Worm (Caenorhabditis elegans) whole organism, dauer: ENCODE data around the gene Y57E12AL.1.
"Not testable (repeated sequence)": the region's sequence is repeated elsewhere in the genome, so short reads cannot be mapped to it uniquely, and the experiment has no call there.

ENCODE experiments used
- unc-62 ChIP-seq: sonication (generic microtip); optimal IDR thresholded peaks from 2 replicates; lab custom pipeline; 2017; ENCODE audit warnings: missing biosample characterization, missing genetic modification reagents, missing genetic modification characterization

Gene Y57E12AL.1

ce11 chrV:7060396-7060795 lies at the start of gene Y57E12AL.1, which contains the start of gene Y57E12AL.6:
Y57E12AL.1 (plus strand) TSS chrV:7060530.
Y57E12AL.6 (minus strand) TSS chrV:7060470.
- TF ChIP-seq unc-62 = no peak

- no peak for TF ChIP-seq unc-62
Measured at ce11 chrV:7012617-7013016, 47.7 kb upstream of the Y57E12AL.1 start, which contains the start of gene srw-127. srw-127 (plus strand) TSS chrV:7012917.

- no peak for TF ChIP-seq unc-62
Measured at ce11 chrV:7015872-7016271, 44.5 kb upstream of the Y57E12AL.1 start, which contains the start of gene C33G8.13. C33G8.13 (minus strand) TSS chrV:7015972.

ce11 chrV:7017059-7017458 lies 43.3 kb upstream of the Y57E12AL.1 start, which contains the start of gene srsx-32:
srsx-32 (plus strand) TSS chrV:7017359.
- TF ChIP-seq unc-62 = no peak

- TF ChIP-seq unc-62 = no peak
Measured at ce11 chrV:7021772-7022171, 38.6 kb upstream of the Y57E12AL.1 start, which contains the start of gene F20A1.4. F20A1.4 (minus strand) TSS chrV:7021872.

- no peak for TF ChIP-seq unc-62
Measured at ce11 chrV:7022981-7023380, 37.3 kb upstream of the Y57E12AL.1 start.

- no peak for TF ChIP-seq unc-62
Measured at ce11 chrV:7027055-7027454, 33.3 kb upstream of the Y57E12AL.1 start, which contains the start of gene F20A1.6. F20A1.6 (minus strand) TSS chrV:7027155.

ce11 chrV:7036475-7036874 lies 23.9 kb upstream of the Y57E12AL.1 start, which contains the start of gene twk-11:
twk-11 (minus strand) TSS chrV:7036575.
- no peak for TF ChIP-seq unc-62

- TF ChIP-seq unc-62 = no peak
Measured at ce11 chrV:7046005-7046404, 14.3 kb upstream of the Y57E12AL.1 start, which contains the start of gene F20A1.2. F20A1.2 (plus strand) TSS chrV:7046305.

- TF ChIP-seq unc-62 = no peak
Measured at ce11 chrV:7047512-7047911, 12.8 kb upstream of the Y57E12AL.1 start, which contains the start of gene F20A1.8. F20A1.8 (minus strand) TSS chrV:7047612.

ce11 chrV:7050153-7050552 lies 10.2 kb upstream of the Y57E12AL.1 start:
- no peak for TF ChIP-seq unc-62

ce11 chrV:7051133-7051765 lies 9.1 kb upstream of the Y57E12AL.1 start, which contains the start of the genes tofu-2 and spig-1:
tofu-2 (minus strand) TSS chrV:7051248.
spig-1 (plus strand) TSS chrV:7051715.
- no peak for TF ChIP-seq unc-62

ce11 chrV:7053100-7053499 lies 7.2 kb upstream of the Y57E12AL.1 start, which contains the start of gene txt-17:
txt-17 (minus strand) TSS chrV:7053200.
- TF ChIP-seq unc-62 = no peak

- no peak for TF ChIP-seq unc-62
Measured at ce11 chrV:7054598-7054997, 5.7 kb upstream of the Y57E12AL.1 start, which contains the start of gene spig-8. spig-8 (plus strand) TSS chrV:7054898.

- not testable (repeated sequence) for TF ChIP-seq unc-62
Measured at ce11 chrV:7057795-7058194, 2.5 kb upstream of the Y57E12AL.1 start, which contains the start of gene Y57E12AL.2. Y57E12AL.2 (plus strand) TSS chrV:7058095.

ce11 chrV:7059350-7059749 lies 980 bp upstream of the Y57E12AL.1 start, which contains the start of gene mdt-6:
mdt-6 (minus strand) TSS chrV:7059624.
- TF ChIP-seq unc-62 = no peak

- TF ChIP-seq unc-62 = not testable (repeated sequence)
Measured at ce11 chrV:7062790-7063189, 2.5 kb downstream of the Y57E12AL.1 start, which contains the start of gene tmem-258. tmem-258 (plus strand) TSS chrV:7063174.

- no peak for TF ChIP-seq unc-62
Measured at ce11 chrV:7065226-7065625, 4.9 kb downstream of the Y57E12AL.1 start, which contains the start of gene Y57E12AR.1. Y57E12AR.1 (minus strand) TSS chrV:7065326.
